Fruit fly (Drosophila melanogaster) whole organism, embryonic: ENCODE results near the gene gcm.

Experiments
- ATbp ChIP-seq: fragments of 200-800 bp; sonication (Bioruptor generic); optimal IDR thresholded peaks from 2 replicates; lab custom pipeline; 2017; ENCODE audit warnings: missing biosample characterization, mild to moderate bottlenecking, missing genetic modification characterization, missing genetic modification reagents
- Atf3 ChIP-seq: fragments of 200-800 bp; sonication (Bioruptor generic); optimal IDR thresholded peaks from 3 replicates; lab custom pipeline; 2016; ENCODE audit warnings: missing biosample characterization, missing genetic modification characterization
- CG10267 ChIP-seq: fragments of 200-800 bp; sonication (Bioruptor generic); optimal IDR thresholded peaks from 2 replicates; lab custom pipeline; 2018; ENCODE audit warnings: missing biosample characterization, mild to moderate bottlenecking, missing genetic modification characterization, moderate library complexity
- CG10431 ChIP-seq: fragments of 200-800 bp; sonication (Bioruptor generic); optimal IDR thresholded peaks from 3 replicates; lab custom pipeline; 2018; ENCODE audit warnings: missing biosample characterization, mild to moderate bottlenecking, missing genetic modification characterization
- CG10565 ChIP-seq: fragments of 200-800 bp; sonication (Bioruptor generic); optimal IDR thresholded peaks from 3 replicates; lab custom pipeline; 2016; ENCODE audit warnings: missing biosample characterization, mild to moderate bottlenecking, missing genetic modification characterization
- CG10959 ChIP-seq: fragments of 200-800 bp; sonication (Bioruptor generic); IDR thresholded peaks from 2 replicates; pipeline ENCODE4 v1.3.6; 2022; ENCODE audit warnings: missing biosample characterization, missing genetic modification characterization
- CG12942 ChIP-seq: fragments of 200-800 bp; sonication (Bioruptor generic); optimal IDR thresholded peaks from 3 replicates; lab custom pipeline; 2016; ENCODE audit warnings: missing biosample characterization, missing genetic modification characterization
- CG1832 ChIP-seq: fragments of 200-800 bp; sonication (Bioruptor generic); optimal IDR thresholded peaks from 2 replicates; lab custom pipeline; 2017; ENCODE audit warnings: missing biosample characterization, mild to moderate bottlenecking, missing genetic modification characterization, inconsistent platforms
- CG18619 ChIP-seq: fragments of 200-800 bp; sonication (Bioruptor generic); optimal IDR thresholded peaks from 3 replicates; lab custom pipeline; 2017; ENCODE audit warnings: missing biosample characterization, mild to moderate bottlenecking, missing genetic modification characterization
- CG6689 ChIP-seq: fragments of 200-800 bp; sonication (Bioruptor generic); IDR thresholded peaks from 2 replicates; pipeline ENCODE4 v1.3.6; 2022; ENCODE audit warnings: missing biosample characterization, missing genetic modification characterization
- CG6791 ChIP-seq: fragments of 200-800 bp; sonication (Bioruptor generic); IDR thresholded peaks from 3 replicates; pipeline ENCODE4 v1.3.6; 2022; ENCODE audit warnings: missing biosample characterization, missing genetic modification characterization; ENCODE audit not compliant: partially characterized antibody
- CG6813 ChIP-seq: fragments of 200-800 bp; sonication (Bioruptor generic); optimal IDR thresholded peaks from 2 replicates; lab custom pipeline; 2017; ENCODE audit warnings: missing biosample characterization, missing genetic modification characterization, mild to moderate bottlenecking, moderate library complexity, missing genetic modification reagents
- CG7745 ChIP-seq: fragments of 200-800 bp; sonication (Bioruptor generic); optimal IDR thresholded peaks from 2 replicates; lab custom pipeline; 2018; ENCODE audit warnings: missing biosample characterization, mild to moderate bottlenecking, missing genetic modification characterization, moderate library complexity
- CG7839 ChIP-seq: fragments of 200-800 bp; sonication (Bioruptor generic); optimal IDR thresholded peaks from 3 replicates; lab custom pipeline; 2018; ENCODE audit warnings: missing biosample characterization, mild to moderate bottlenecking, missing genetic modification characterization, moderate library complexity
- CG7928 ChIP-seq: fragments of 200-800 bp; sonication (Bioruptor generic); optimal IDR thresholded peaks from 2 replicates; lab custom pipeline; 2017; ENCODE audit warnings: missing biosample characterization, mild to moderate bottlenecking, missing genetic modification characterization
- CG9609 ChIP-seq: fragments of 200-800 bp; sonication (Bioruptor generic); optimal IDR thresholded peaks from 3 replicates; lab custom pipeline; 2016; ENCODE audit warnings: missing biosample characterization, missing genetic modification characterization
- CrebB ChIP-seq: fragments of 200-800 bp; sonication (Bioruptor generic); optimal IDR thresholded peaks from 3 replicates; lab custom pipeline; 2018; ENCODE audit warnings: missing biosample characterization, mild to moderate bottlenecking, missing genetic modification characterization
- Dek ChIP-seq: fragments of 200-800 bp; sonication (Bioruptor generic); optimal IDR thresholded peaks from 3 replicates; lab custom pipeline; 2019; ENCODE audit warnings: missing biosample characterization, mild to moderate bottlenecking, missing genetic modification characterization, moderate library complexity
- Dip2 ChIP-seq: fragments of 200-800 bp; sonication (Bioruptor generic); IDR thresholded peaks from 2 replicates; pipeline ENCODE4 v1.3.6; 2022; ENCODE audit warnings: missing biosample characterization, missing genetic modification characterization
- Doc2 ChIP-seq: fragments of 200-800 bp; sonication (Bioruptor generic); IDR thresholded peaks from 2 replicates; pipeline ENCODE4 v1.3.6; 2022; ENCODE audit warnings: missing biosample characterization, missing genetic modification characterization
- ERR ChIP-seq: fragments of 200-800 bp; sonication (Bioruptor generic); optimal IDR thresholded peaks from 2 replicates; lab custom pipeline; 2016; ENCODE audit warnings: missing biosample characterization, missing genetic modification characterization
- Eip74EF ChIP-seq, 2 experiments: fragments of 200-800 bp in 1 of 2; fragments of >200 bp in 1 of 2; sonication (Bioruptor generic) in 1 of 2; optimal IDR thresholded peaks; 2 replicates each; lab custom pipeline; 2017 to 2019; ENCODE audit warnings: missing biosample characterization in 2 of 2, missing genetic modification characterization in 2 of 2, mild to moderate bottlenecking in 1 of 2, moderate library complexity in 1 of 2
- Elba2 ChIP-seq: fragments of 200-800 bp; sonication (Bioruptor generic); optimal IDR thresholded peaks from 3 replicates; lab custom pipeline; 2016; ENCODE audit warnings: missing biosample characterization, missing genetic modification characterization
- HLHmδ ChIP-seq: fragments of 200-800 bp; sonication (Bioruptor generic); optimal IDR thresholded peaks from 2 replicates; lab custom pipeline; 2018; ENCODE audit warnings: missing biosample characterization, mild to moderate bottlenecking, missing genetic modification characterization, moderate library complexity
- Hr39 ChIP-seq: fragments of >200 bp; optimal IDR thresholded peaks from 2 replicates; lab custom pipeline; 2017
- Lpt ChIP-seq: fragments of >200 bp; optimal IDR thresholded peaks from 2 replicates; lab custom pipeline; 2018; ENCODE audit warnings: missing biosample characterization, missing genetic modification characterization
- Meics ChIP-seq: fragments of 200-800 bp; sonication (Bioruptor generic); optimal IDR thresholded peaks from 2 replicates; lab custom pipeline; 2017; ENCODE audit warnings: missing biosample characterization, mild to moderate bottlenecking, missing genetic modification characterization
- NC2β ChIP-seq: fragments of 200-800 bp; sonication (Bioruptor generic); optimal IDR thresholded peaks from 2 replicates; lab custom pipeline; 2016; ENCODE audit warnings: missing biosample characterization, missing genetic modification characterization
- Sox102F ChIP-seq: fragments of 200-800 bp; sonication (Bioruptor generic); optimal IDR thresholded peaks from 2 replicates; lab custom pipeline; 2018; ENCODE audit warnings: missing biosample characterization, mild to moderate bottlenecking, missing genetic modification characterization, moderate library complexity
- Spps ChIP-seq: fragments of 200-800 bp; sonication (Bioruptor generic); optimal IDR thresholded peaks from 2 replicates; lab custom pipeline; 2018; ENCODE audit warnings: missing biosample characterization, mild to moderate bottlenecking, missing genetic modification characterization
- Ssrp ChIP-seq: fragments of 200-800 bp; sonication (Bioruptor generic); optimal IDR thresholded peaks from 2 replicates; lab custom pipeline; 2018; ENCODE audit warnings: missing biosample characterization, mild to moderate bottlenecking, missing genetic modification characterization, moderate library complexity
- Stat92E ChIP-seq, 3 experiments: fragments of >200 bp in 2 of 3; fragments of 200-800 bp in 1 of 3; sonication (Bioruptor generic) in 1 of 3; optimal IDR thresholded peaks; 2 replicates each; lab custom pipeline; 2017 to 2019; ENCODE audit warnings: missing biosample characterization in 3 of 3, missing genetic modification characterization in 3 of 3, mild to moderate bottlenecking in 1 of 3, moderate library complexity in 1 of 3
- TFAM ChIP-seq: fragments of 200-800 bp; sonication (Bioruptor generic); optimal IDR thresholded peaks from 2 replicates; lab custom pipeline; 2017; ENCODE audit warnings: missing biosample characterization, missing genetic modification characterization, inconsistent platforms
- Usf ChIP-seq: fragments of 200-800 bp; sonication (Bioruptor generic); optimal IDR thresholded peaks from 2 replicates; lab custom pipeline; 2017; ENCODE audit warnings: missing genotype, missing biosample characterization, missing genetic modification characterization
- ab ChIP-seq: fragments of 200-800 bp; sonication (Bioruptor generic); optimal IDR thresholded peaks from 2 replicates; lab custom pipeline; 2016; ENCODE audit warnings: missing biosample characterization, missing genetic modification characterization
- ara ChIP-seq: fragments of 200-800 bp; sonication (Bioruptor generic); IDR thresholded peaks from 2 replicates; pipeline ENCODE4 v1.3.6; 2022; ENCODE audit warnings: missing biosample characterization, missing genetic modification characterization
- btn ChIP-seq: fragments of 200-800 bp; sonication (Bioruptor generic); optimal IDR thresholded peaks from 2 replicates; lab custom pipeline; 2016; ENCODE audit warnings: missing biosample characterization, missing genetic modification characterization
- cg ChIP-seq: fragments of 200-800 bp; sonication (Bioruptor generic); optimal IDR thresholded peaks from 3 replicates; lab custom pipeline; 2019; ENCODE audit warnings: missing biosample characterization, mild to moderate bottlenecking, missing genetic modification characterization, moderate library complexity
- crc ChIP-seq: fragments of 200-800 bp; sonication (Bioruptor generic); optimal IDR thresholded peaks from 2 replicates; lab custom pipeline; 2016; ENCODE audit warnings: missing biosample characterization, missing genetic modification characterization
- fu2 ChIP-seq: fragments of 200-800 bp; sonication (Bioruptor generic); optimal IDR thresholded peaks from 2 replicates; lab custom pipeline; 2016; ENCODE audit warnings: missing biosample characterization, missing genetic modification characterization
- gro ChIP-seq: fragments of 200-800 bp; sonication (Bioruptor generic); optimal IDR thresholded peaks from 2 replicates; lab custom pipeline; 2016; ENCODE audit warnings: missing biosample characterization, missing genetic modification characterization
- gsb-n ChIP-seq: fragments of 200-800 bp; sonication (Bioruptor generic); optimal IDR thresholded peaks from 3 replicates; lab custom pipeline; 2018; ENCODE audit warnings: missing biosample characterization, mild to moderate bottlenecking, missing genetic modification characterization
- knrl ChIP-seq: fragments of 200-800 bp; sonication (Bioruptor generic); IDR thresholded peaks from 3 replicates; pipeline ENCODE4 v1.3.6; 2022; ENCODE audit warnings: missing biosample characterization, missing genetic modification characterization; ENCODE audit not compliant: partially characterized antibody
- mld ChIP-seq: fragments of 200-800 bp; sonication (Bioruptor generic); IDR thresholded peaks from 3 replicates; pipeline ENCODE4 v1.3.6; 2022; ENCODE audit warnings: missing biosample characterization, missing genetic modification characterization; ENCODE audit not compliant: partially characterized antibody
- org-1 ChIP-seq: fragments of 200-800 bp; sonication (Bioruptor generic); optimal IDR thresholded peaks from 2 replicates; lab custom pipeline; 2017; ENCODE audit warnings: missing biosample characterization, missing genetic modification characterization
- pros ChIP-seq: fragments of 200-800 bp; sonication (Bioruptor generic); optimal IDR thresholded peaks from 3 replicates; lab custom pipeline; 2019; ENCODE audit warnings: missing biosample characterization, mild to moderate bottlenecking, missing genetic modification characterization, moderate library complexity
- tin ChIP-seq: fragments of 200-800 bp; sonication (Bioruptor generic); optimal IDR thresholded peaks from 3 replicates; lab custom pipeline; 2016; ENCODE audit warnings: missing biosample characterization, missing genetic modification characterization
- toy ChIP-seq: fragments of 200-800 bp; sonication (Bioruptor generic); IDR thresholded peaks from 2 replicates; pipeline ENCODE4 v1.3.6; 2022; ENCODE audit warnings: missing biosample characterization, missing genetic modification characterization
- trh ChIP-seq: fragments of 200-800 bp; sonication (Bioruptor generic); optimal IDR thresholded peaks from 2 replicates; lab custom pipeline; 2016; ENCODE audit warnings: missing biosample characterization, missing genetic modification characterization
- tup ChIP-seq: fragments of 200-800 bp; sonication (Bioruptor generic); optimal IDR thresholded peaks from 2 replicates; lab custom pipeline; 2016; ENCODE audit warnings: missing biosample characterization, mild to moderate bottlenecking, missing genetic modification characterization, moderate library complexity
- tx ChIP-seq: fragments of 200-800 bp; sonication (Bioruptor generic); optimal IDR thresholded peaks from 2 replicates; lab custom pipeline; 2016; ENCODE audit warnings: missing biosample characterization, missing genetic modification characterization
- z ChIP-seq: fragments of 200-800 bp; sonication (Bioruptor generic); IDR thresholded peaks from 3 replicates; pipeline ENCODE4 v1.3.6; 2022; ENCODE audit warnings: missing biosample characterization, missing genetic modification characterization

gcm gene

dm6 chr2L:9585942-9586341 is 4.4 kb upstream of the gcm start (continued):
- no peak for TF ChIP-seq tin (GFP tag; lab: Kevin White, UChicago)
- no peak for TF ChIP-seq CG7928 (GFP tag; lab: Kevin White, UChicago)
- no peak for TF ChIP-seq Meics
- TF ChIP-seq Spps (tag; lab: Kevin White, UChicago): peak; percentile 49
- no peak for TF ChIP-seq TFAM (GFP tag; lab: Kevin White, UChicago)
- no peak for TF ChIP-seq CG10431 (GFP tag; lab: Kevin White, UChicago)
- TF ChIP-seq org-1: no peak
- TF ChIP-seq gsb-n: no peak
- no peak for TF ChIP-seq gro (GFP tag; lab: Kevin White, UChicago)
- no peak for TF ChIP-seq Atf3 (GFP tag; lab: Kevin White, UChicago)
- no peak for TF ChIP-seq CG12942 (GFP tag; lab: Kevin White, UChicago)
- no peak for TF ChIP-seq Lpt (GFP tag; lab: Kevin White, UChicago)
- TF ChIP-seq Sox102F (GFP tag; lab: Kevin White, UChicago): no peak
- no peak for TF ChIP-seq btn (GFP tag; lab: Kevin White, UChicago)
- TF ChIP-seq Hr39 (lab: Kevin White, UChicago): no peak
- no peak for TF ChIP-seq Elba2 (GFP tag; lab: Kevin White, UChicago)
- no peak for TF ChIP-seq tup (GFP tag; lab: Kevin White, UChicago)
- no peak for TF ChIP-seq ERR
- TF ChIP-seq CrebB: no peak
- TF ChIP-seq cg (GFP tag; lab: Kevin White, UChicago): no peak
- no peak for TF ChIP-seq ara (GFP tag; lab: Robert Waterston, UW)
- no peak for TF ChIP-seq ab (GFP tag; lab: Kevin White, UChicago)
- TF ChIP-seq Dek: no peak
- TF ChIP-seq CG6813 (GFP tag; lab: Kevin White, UChicago): no peak
- no peak for TF ChIP-seq Stat92E (GFP tag; optimal IDR thresholded peaks at IDR 0.05; lab: Kevin White, UChicago)
- no peak for TF ChIP-seq CG10959 (GFP tag; lab: Robert Waterston, UW)
- TF ChIP-seq toy (GFP tag; lab: Robert Waterston, UW): no peak
- TF ChIP-seq tx (GFP tag; lab: Kevin White, UChicago): no peak
- TF ChIP-seq crc (GFP tag; lab: Kevin White, UChicago): no peak
- no peak for TF ChIP-seq HLHmδ (GFP tag; lab: Kevin White, UChicago)
- no peak for TF ChIP-seq trh (GFP tag; lab: Kevin White, UChicago)
- TF ChIP-seq knrl (GFP tag; lab: Robert Waterston, UW): no peak
- no peak for TF ChIP-seq Doc2 (GFP tag; lab: Robert Waterston, UW)
- no peak for TF ChIP-seq pros (GFP tag; lab: Kevin White, UChicago)
- peak; percentile 59 for TF ChIP-seq CG10267
- no peak for TF ChIP-seq CG1832 (GFP tag; lab: Kevin White, UChicago)
- TF ChIP-seq CG7839 (tag; lab: Kevin White, UChicago): peak; percentile 39
- TF ChIP-seq CG6689 (GFP tag; lab: Robert Waterston, UW): peak; percentile 52
- no peak for TF ChIP-seq CG9609 (GFP tag; lab: Kevin White, UChicago)
- TF ChIP-seq Eip74EF (GFP tag; optimal IDR thresholded peaks at IDR 0.05; lab: Kevin White, UChicago): no peak
- TF ChIP-seq CG10565: no peak
- TF ChIP-seq Usf (GFP tag; lab: Kevin White, UChicago): no peak
- TF ChIP-seq mld (GFP tag; lab: Robert Waterston, UW): no peak
- no peak for TF ChIP-seq ATbp (GFP tag; lab: Kevin White, UChicago)
- no peak for TF ChIP-seq Dip2
- TF ChIP-seq NC2β (GFP tag; lab: Kevin White, UChicago): no peak
- no peak for TF ChIP-seq CG7745 (tag; lab: Kevin White, UChicago)
- TF ChIP-seq CG18619 (GFP tag; lab: Kevin White, UChicago): no peak
- no peak for TF ChIP-seq fu2 (GFP tag; lab: Kevin White, UChicago)
- no peak for TF ChIP-seq z (GFP tag; lab: Robert Waterston, UW)
- TF ChIP-seq Ssrp: peak; percentile 22
- no peak for TF ChIP-seq CG6791 (GFP tag; lab: Robert Waterston, UW)
